Worm (Caenorhabditis elegans) whole organism, L3 larva: ENCODE data around the gene cya-1.
A peak's percentile ranks its signal among the peaks of the same experiment; 100 is the strongest.

Experiments
- R02D3.7 ChIP-seq: fragments of 150-350 bp; optimal IDR thresholded peaks from 2 replicates; lab custom pipeline; 2014; ENCODE audit warnings: missing biosample characterization, missing genetic modification characterization
- ZK546.5 ChIP-seq: sonication (generic microtip); optimal IDR thresholded peaks from 2 replicates; lab custom pipeline; 2017; ENCODE audit warnings: missing biosample characterization, missing genetic modification characterization
- aly-2 ChIP-seq: fragments of 150-350 bp; optimal IDR thresholded peaks from 2 replicates; lab custom pipeline; 2014; ENCODE audit warnings: missing biosample characterization, missing genetic modification characterization
- ama-1 ChIP-seq: fragments of 150-350 bp; optimal IDR thresholded peaks from 2 replicates; lab custom pipeline; 2018
- ceh-16 ChIP-seq: sonication (generic microtip); optimal IDR thresholded peaks from 2 replicates; lab custom pipeline; 2017; ENCODE audit warnings: missing biosample characterization, missing genetic modification characterization
- ceh-28 ChIP-seq: fragments of 150-350 bp; optimal IDR thresholded peaks from 2 replicates; lab custom pipeline; 2014; ENCODE audit warnings: missing biosample characterization, missing genetic modification reagents, missing genetic modification characterization
- ceh-82 ChIP-seq: fragments of 150-350 bp; optimal IDR thresholded peaks from 2 replicates; lab custom pipeline; 2014; ENCODE audit warnings: missing biosample characterization, missing genetic modification characterization
- daf-12 ChIP-seq: fragments of 150-350 bp; optimal IDR thresholded peaks from 2 replicates; lab custom pipeline; 2014; ENCODE audit warnings: missing biosample characterization, missing genetic modification reagents, missing genetic modification characterization
- egl-27 ChIP-seq: sonication (generic microtip); optimal IDR thresholded peaks from 4 replicates; lab custom pipeline; 2017; ENCODE audit warnings: missing biosample characterization, missing genetic modification reagents, missing genetic modification characterization
- egl-5 ChIP-seq: fragments of 150-350 bp; optimal IDR thresholded peaks from 2 replicates; lab custom pipeline; 2017; ENCODE audit warnings: missing biosample characterization, missing genetic modification reagents, missing genetic modification characterization, inconsistent platforms
- elt-1 ChIP-seq: fragments of 150-350 bp; optimal IDR thresholded peaks from 2 replicates; lab custom pipeline; 2014; ENCODE audit warnings: missing biosample characterization, missing genetic modification characterization
- elt-2 ChIP-seq: sonication (generic microtip); optimal IDR thresholded peaks from 2 replicates; lab custom pipeline; 2016; ENCODE audit warnings: missing genetic modification reagents, mild to moderate bottlenecking, missing genetic modification characterization, missing compliant biosample characterization
- elt-3 ChIP-seq, 3 experiments: fragments of 150-350 bp in 1 of 3; sonication (generic microtip) in 2 of 3; optimal IDR thresholded peaks; 2 replicates in 2 of 3; 4 replicates in 1 of 3; lab custom pipeline; 2014 to 2017; ENCODE audit warnings: missing biosample characterization in 3 of 3, missing genetic modification characterization in 3 of 3
- eor-1 ChIP-seq, 2 experiments: fragments of 150-350 bp; optimal IDR thresholded peaks; 2 replicates each; lab custom pipeline; 2014 to 2018; ENCODE audit warnings: missing biosample characterization in 2 of 2, missing genetic modification characterization in 2 of 2
- fkh-10 ChIP-seq: sonication (generic microtip); optimal IDR thresholded peaks from 2 replicates; lab custom pipeline; 2017; ENCODE audit warnings: missing biosample characterization, missing genetic modification reagents, missing genetic modification characterization
- fkh-2 ChIP-seq: fragments of 150-350 bp; optimal IDR thresholded peaks from 2 replicates; lab custom pipeline; 2014; ENCODE audit warnings: missing biosample characterization, missing genetic modification reagents, missing genetic modification characterization
- hmg-11 ChIP-seq: sonication (generic microtip); optimal IDR thresholded peaks from 2 replicates; lab custom pipeline; 2016; ENCODE audit warnings: missing genetic modification characterization, missing compliant biosample characterization
- jun-1 ChIP-seq: fragments of 150-350 bp; optimal IDR thresholded peaks from 2 replicates; lab custom pipeline; 2014; ENCODE audit warnings: missing biosample characterization, missing genetic modification reagents, missing genetic modification characterization
- lin-15B ChIP-seq: fragments of 150-350 bp; optimal IDR thresholded peaks from 2 replicates; lab custom pipeline; 2014; ENCODE audit warnings: missing biosample characterization, missing genetic modification characterization
- lin-39 ChIP-seq: fragments of 150-350 bp; optimal IDR thresholded peaks from 2 replicates; lab custom pipeline; 2018; ENCODE audit warnings: missing biosample characterization, missing genetic modification reagents, missing genetic modification characterization
- nfya-1 ChIP-seq: sonication (generic microtip); optimal IDR thresholded peaks from 2 replicates; lab custom pipeline; 2017; ENCODE audit warnings: missing genetic modification characterization, mild to moderate bottlenecking, missing compliant biosample characterization, antibody characterized with exemption, moderate library complexity; ENCODE audit not compliant: insufficient read depth
- nhr-11 ChIP-seq: fragments of 150-350 bp; optimal IDR thresholded peaks from 2 replicates; lab custom pipeline; 2014; ENCODE audit warnings: missing biosample characterization, missing genetic modification characterization
- nhr-23 ChIP-seq: fragments of 150-350 bp; optimal IDR thresholded peaks from 2 replicates; lab custom pipeline; 2014; ENCODE audit warnings: missing biosample characterization, missing genetic modification reagents, missing genetic modification characterization
- nhr-237 ChIP-seq: fragments of 150-350 bp; optimal IDR thresholded peaks from 2 replicates; lab custom pipeline; 2014; ENCODE audit warnings: missing biosample characterization, missing genetic modification characterization
- nhr-25 ChIP-seq: sonication (generic microtip); optimal IDR thresholded peaks from 2 replicates; lab custom pipeline; 2017; ENCODE audit warnings: missing biosample characterization, missing genetic modification characterization
- nhr-28 ChIP-seq: fragments of 150-350 bp; optimal IDR thresholded peaks from 2 replicates; lab custom pipeline; 2014; ENCODE audit warnings: missing biosample characterization, missing genetic modification characterization
- nhr-43 ChIP-seq: sonication (generic microtip); optimal IDR thresholded peaks from 2 replicates; lab custom pipeline; 2016; ENCODE audit warnings: mild to moderate bottlenecking, missing genetic modification characterization, missing compliant biosample characterization; ENCODE audit not compliant: poor library complexity, severe bottlenecking
- nhr-67 ChIP-seq: fragments of 150-350 bp; optimal IDR thresholded peaks from 2 replicates; lab custom pipeline; 2014; ENCODE audit warnings: missing biosample characterization, missing genetic modification characterization
- nhr-76 ChIP-seq: fragments of 150-350 bp; sonication (generic microtip); optimal IDR thresholded peaks from 5 replicates; lab custom pipeline; 2014; ENCODE audit warnings: missing biosample characterization, missing genetic modification characterization
- nhr-77 ChIP-seq: fragments of 150-350 bp; optimal IDR thresholded peaks from 2 replicates; lab custom pipeline; 2014; ENCODE audit warnings: missing biosample characterization, missing genetic modification characterization
- pha-4 ChIP-seq: fragments of 150-350 bp; optimal IDR thresholded peaks from 2 replicates; lab custom pipeline; 2014; ENCODE audit warnings: missing biosample characterization, missing genetic modification reagents, missing genetic modification characterization
- sea-2 ChIP-seq: fragments of 150-350 bp; sonication (generic microtip); optimal IDR thresholded peaks from 4 replicates; lab custom pipeline; 2014; ENCODE audit warnings: missing biosample characterization, missing genetic modification reagents, missing genetic modification characterization
- skn-1 ChIP-seq: fragments of 150-350 bp; optimal IDR thresholded peaks from 2 replicates; lab custom pipeline; 2014; ENCODE audit warnings: missing biosample characterization, missing genetic modification characterization
- snpc-4 ChIP-seq: fragments of 150-350 bp; optimal IDR thresholded peaks from 2 replicates; lab custom pipeline; 2014; ENCODE audit warnings: missing biosample characterization, missing genetic modification characterization
- unc-39 ChIP-seq: sonication (generic microtip); optimal IDR thresholded peaks from 4 replicates; lab custom pipeline; 2017; ENCODE audit warnings: missing biosample characterization, missing genetic modification characterization
- unc-62 ChIP-seq: fragments of 150-350 bp; sonication (generic microtip); optimal IDR thresholded peaks from 4 replicates; lab custom pipeline; 2014; ENCODE audit warnings: missing biosample characterization, missing genetic modification reagents, missing genetic modification characterization
- zag-1 ChIP-seq: fragments of 150-350 bp; optimal IDR thresholded peaks from 2 replicates; lab custom pipeline; 2014; ENCODE audit warnings: missing biosample characterization, missing genetic modification characterization
- ztf-11 ChIP-seq: fragments of 150-350 bp; optimal IDR thresholded peaks from 2 replicates; lab custom pipeline; 2014; ENCODE audit warnings: missing biosample characterization, missing genetic modification characterization
- ztf-4 ChIP-seq: fragments of 150-350 bp; optimal IDR thresholded peaks from 2 replicates; lab custom pipeline; 2014; ENCODE audit warnings: missing biosample characterization, missing genetic modification characterization

cya-1 gene

ce11 chrIII:9103643-9104042 is 5.4 kb downstream of the cya-1 start, which contains the start of gene dos-1:
TSS of gene dos-1 (plus strand) at chrIII:9103943.
- TF ChIP-seq elt-3 (tag; optimal IDR thresholded peaks at IDR 0.05; lab: Kevin White, UChicago) (no peak), nhr-67 (tag; lab: Kevin White, UChicago) (no peak), ZK546.5 (tag; lab: Kevin White, UChicago) (no peak), ceh-16 (tag; lab: Kevin White, UChicago) (no peak)

DNA sequence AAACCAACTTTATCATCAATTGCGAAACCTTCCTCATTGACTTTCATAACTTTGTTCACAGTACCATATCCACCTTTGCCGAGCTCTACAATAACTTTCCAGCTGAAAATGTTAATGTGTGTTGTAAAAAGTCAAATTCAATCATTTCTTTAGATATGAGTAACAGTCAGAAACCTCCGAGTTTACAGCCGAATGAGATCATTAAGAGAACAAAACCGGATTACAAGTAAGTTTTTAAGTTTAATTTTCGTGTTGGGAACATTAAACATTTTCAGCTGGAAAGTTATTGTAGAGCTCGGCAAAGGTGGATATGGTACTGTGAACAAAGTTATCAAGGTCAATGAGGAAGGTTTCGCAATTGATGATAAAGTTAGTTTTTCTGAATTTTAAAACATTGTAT is 7.9 kb downstream of the cya-1 start, which contains the start of gene ZK507.1:
TSS of gene ZK507.1 (minus strand) at position 101 of the 400 bp plus-strand sequence.
- TF ChIP-seq elt-2 (tag; lab: Kevin White, UChicago) = no peak

ce11 chrIII:9091392-9092291 is 17.4 kb downstream of the cya-1 start, which contains the start of gene glp-1:
TSS of gene glp-1 (plus strand) at chrIII:9092241.
- no peak for TF ChIP-seq eor-1 (tag; optimal IDR thresholded peaks at IDR 0.05; lab: Kevin White, UChicago)
- TF ChIP-seq egl-5 (tag; lab: Kevin White, UChicago) = peak; percentile 68

- TF ChIP-seq ztf-11 = no peak
- no peak for TF ChIP-seq ama-1
- TF ChIP-seq daf-12 (tag; lab: Kevin White, UChicago) = no peak
- peak; percentile 45 for TF ChIP-seq lin-15B (tag; lab: Kevin White, UChicago)
- no peak for TF ChIP-seq snpc-4 (tag; lab: Kevin White, UChicago)
- TF ChIP-seq aly-2 = no peak
- TF ChIP-seq unc-62 (GFP tag; lab: Kevin White, UChicago) = no peak
- TF ChIP-seq fkh-10 (GFP tag; lab: Kevin White, UChicago) = no peak
- TF ChIP-seq, all 47 proteins: peak for 1
Measured at ce11 chrIII:9089325-9089823, 19.7 kb downstream of the cya-1 start, which contains the start of the genes mccc-2 and mrpl-44. TSS of gene mccc-2 (minus strand) at chrIII:9089375. TSS of gene mrpl-44 (minus strand) at chrIII:9089375.

- TF ChIP-seq nhr-23 (no peak), eor-1 (tag; optimal IDR thresholded peaks at IDR 0.05; lab: Kevin White, UChicago) (no peak), jun-1 (tag; lab: Kevin White, UChicago) (no peak), nhr-25 (tag; lab: Kevin White, UChicago) (no peak), egl-27 (no peak), unc-39 (tag; lab: Kevin White, UChicago) (no peak), zag-1 (no peak), elt-2 (tag; lab: Kevin White, UChicago) (no peak), ceh-28 (tag; lab: Kevin White, UChicago) (no peak), nhr-11 (no peak), pha-4 (tag; lab: Kevin White, UChicago) (no peak), elt-1 (tag; lab: Kevin White, UChicago) (peak; percentile 15), hmg-11 (tag; lab: Kevin White, UChicago) (no peak), ama-1 (no peak), aly-2 (no peak), nhr-43 (tag; lab: Kevin White, UChicago) (no peak), nhr-76 (no peak), ZK546.5 (tag; lab: Kevin White, UChicago) (no peak), nfya-1 (tag; lab: Kevin White, UChicago) (peak; percentile 48), nhr-237 (tag; lab: Kevin White, UChicago) (no peak), snpc-4 (tag; lab: Kevin White, UChicago) (no peak), nhr-28 (tag; lab: Kevin White, UChicago) (no peak), fkh-2 (no peak), ztf-4 (tag; lab: Kevin White, UChicago) (no peak), ceh-16 (tag; lab: Kevin White, UChicago) (no peak), fkh-10 (GFP tag; lab: Kevin White, UChicago) (no peak), skn-1 (tag; lab: Kevin White, UChicago) (no peak), R02D3.7 (no peak), ceh-82 (tag; lab: Kevin White, UChicago) (no peak), egl-5 (tag; lab: Kevin White, UChicago) (peak; percentile 53), unc-62 (GFP tag; lab: Kevin White, UChicago) (peak; percentile 51), nhr-77 (tag; lab: Kevin White, UChicago) (no peak), sea-2 (GFP tag; lab: Kevin White, UChicago) (no peak), nhr-67 (tag; lab: Kevin White, UChicago) (no peak), lin-39 (peak; percentile 94)
Measured at ce11 chrIII:9084329-9084728, 24.7 kb downstream of the cya-1 start.
